Worm (Caenorhabditis elegans): ENCODE results near the gene F10C1.8.

F10C1.8 gene

ce11 chrII:5794195-5794594, 39.9 kb downstream of the F10C1.8 start, which contains the start of gene acdh-8:
acdh-8 (plus strand) TSS chrII:5794495.
- TF ChIP-seq nhr-77 (tag; optimal IDR thresholded peaks at IDR 0.05) (no peak), nfya-1 (tag; optimal IDR thresholded peaks at IDR 0.05; ENCODE audit: insufficient read depth) (no peak), ZK546.5 (tag; optimal IDR thresholded peaks at IDR 0.05) (no peak), lsy-12 (tag; optimal IDR thresholded peaks at IDR 0.05) (no peak), ceh-16 (tag; optimal IDR thresholded peaks at IDR 0.05) (no peak), ceh-9 (tag; optimal IDR thresholded peaks at IDR 0.05) (no peak), nhr-11 (tag; optimal IDR thresholded peaks at IDR 0.05) (no peak), nhr-67 (tag; optimal IDR thresholded peaks at IDR 0.05) (no peak)

- TF ChIP-seq nhr-11 (tag; optimal IDR thresholded peaks at IDR 0.05) (no peak), sea-2 (GFP tag; optimal IDR thresholded peaks at IDR 0.05) (no peak), snpc-4 (tag; optimal IDR thresholded peaks at IDR 0.05) (no peak), R02D3.7 (tag; optimal IDR thresholded peaks at IDR 0.05) (no peak), elt-2 (tag; optimal IDR thresholded peaks at IDR 0.05) (no peak), nfya-1 (tag; optimal IDR thresholded peaks at IDR 0.05; ENCODE audit: insufficient read depth) (no peak), nhr-67 (tag; optimal IDR thresholded peaks at IDR 0.05) (no peak), ztf-11 (tag; optimal IDR thresholded peaks at IDR 0.05) (no peak), nhr-23 (tag; optimal IDR thresholded peaks at IDR 0.05) (no peak), nhr-28 (tag; optimal IDR thresholded peaks at IDR 0.05) (no peak), aly-2 (tag; optimal IDR thresholded peaks at IDR 0.05) (no peak), ceh-9 (tag; optimal IDR thresholded peaks at IDR 0.05) (no peak), ztf-4 (tag; optimal IDR thresholded peaks at IDR 0.05) (no peak), nhr-76 (tag; optimal IDR thresholded peaks at IDR 0.05) (no peak), ceh-16 (tag; optimal IDR thresholded peaks at IDR 0.05) (no peak), tbx-2 (tag; optimal IDR thresholded peaks at IDR 0.05) (no peak), pqm-1 (tag; optimal IDR thresholded peaks at IDR 0.05) (no peak)
Measured at ce11 chrII:5797348-5797977, 43.2 kb downstream of the F10C1.8 start, which contains the start of the genes msp-63 and msp-142. msp-63 (minus strand) TSS chrII:5797448. msp-142 (plus strand) TSS chrII:5797927.

DNA sequence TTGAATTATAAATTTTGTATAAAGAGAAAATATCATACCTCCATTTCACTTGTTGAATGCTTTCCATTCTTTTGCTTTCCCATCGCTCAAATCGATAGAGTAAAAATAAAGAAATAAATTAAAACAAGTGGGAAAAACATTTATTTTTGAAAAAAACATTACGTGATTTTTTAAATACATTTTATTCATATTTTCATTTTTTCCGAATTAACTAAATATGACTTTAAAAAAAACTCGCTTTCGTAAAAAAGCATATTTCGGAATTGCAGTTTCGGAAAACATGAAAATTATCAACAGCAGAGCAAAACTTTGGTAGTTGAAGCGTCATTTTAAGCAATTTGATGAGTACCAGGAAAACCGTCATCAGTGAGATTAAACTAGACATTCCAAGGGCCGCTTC, 45.3 kb downstream of the F10C1.8 start, which contains the start of gene K05F1.8:
Gene K05F1.8 (minus strand): TSS at position 101 of the 400 bp plus-strand sequence.
- TF ChIP-seq elt-3 (tag; optimal IDR thresholded peaks at IDR 0.05) (no peak), nhr-237 (tag; optimal IDR thresholded peaks at IDR 0.05) (no peak), pha-4 (tag; optimal IDR thresholded peaks at IDR 0.05) (no peak), mml-1 (tag; optimal IDR thresholded peaks at IDR 0.05) (no peak), lin-39 (tag; optimal IDR thresholded peaks at IDR 0.05) (no peak), nhr-28 (tag; optimal IDR thresholded peaks at IDR 0.05) (no peak), daf-12 (tag; optimal IDR thresholded peaks at IDR 0.05) (no peak), skn-1 (tag; optimal IDR thresholded peaks at IDR 0.05) (no peak), unc-39 (tag; optimal IDR thresholded peaks at IDR 0.05) (no peak), nhr-11 (tag; optimal IDR thresholded peaks at IDR 0.05) (no peak), egl-5 (tag; optimal IDR thresholded peaks at IDR 0.05) (no peak), R02D3.7 (tag; optimal IDR thresholded peaks at IDR 0.05) (no peak), aly-2 (tag; optimal IDR thresholded peaks at IDR 0.05) (no peak)

ce11 chrII:5801075-5801474, 46.8 kb downstream of the F10C1.8 start, which contains the start of the genes K05F1.9 and K05F1.1:
K05F1.9 (minus strand) TSS chrII:5801175.
K05F1.1 (plus strand) TSS chrII:5801382.
- no peak for TF ChIP-seq nhr-12 (tag; optimal IDR thresholded peaks at IDR 0.05)
- TF ChIP-seq lin-39 (tag; optimal IDR thresholded peaks at IDR 0.05) = no peak
- no peak for TF ChIP-seq ZK546.5 (tag; optimal IDR thresholded peaks at IDR 0.05)
- no peak for TF ChIP-seq mdl-1 (tag; optimal IDR thresholded peaks at IDR 0.05)
- TF ChIP-seq nhr-25 (tag; optimal IDR thresholded peaks at IDR 0.05) = no peak
- no peak for TF ChIP-seq ceh-82 (tag; optimal IDR thresholded peaks at IDR 0.05)
- TF ChIP-seq egl-27 (tag; optimal IDR thresholded peaks at IDR 0.05) = no peak
- no peak for TF ChIP-seq lin-15B (tag; optimal IDR thresholded peaks at IDR 0.05)
- no peak for TF ChIP-seq nfya-1 (tag; optimal IDR thresholded peaks at IDR 0.05; ENCODE audit: insufficient read depth)
- TF ChIP-seq elt-1 (tag; optimal IDR thresholded peaks at IDR 0.05) = no peak
- TF ChIP-seq ztf-11 (tag; optimal IDR thresholded peaks at IDR 0.05) = no peak
- TF ChIP-seq egl-5 (tag; optimal IDR thresholded peaks at IDR 0.05) = no peak
- TF ChIP-seq fkh-2 (tag; optimal IDR thresholded peaks at IDR 0.05) = no peak
- no peak for TF ChIP-seq skn-1 (tag; optimal IDR thresholded peaks at IDR 0.05)
- TF ChIP-seq elt-2 (tag; optimal IDR thresholded peaks at IDR 0.05) = no peak
- no peak for TF ChIP-seq snpc-4 (tag; optimal IDR thresholded peaks at IDR 0.05)
- TF ChIP-seq eor-1 (tag; optimal IDR thresholded peaks at IDR 0.05) = no peak
- TF ChIP-seq nhr-23 (tag; optimal IDR thresholded peaks at IDR 0.05) = no peak
- TF ChIP-seq hmg-11 (tag; optimal IDR thresholded peaks at IDR 0.05) = no peak
